Fruit fly (Drosophila melanogaster): ENCODE measurements around the gene PIG-T.
A peak's percentile ranks its signal among the peaks of the same experiment; 100 is the strongest.

The PIG-T gene

dm6 chrX:8398177-8399018 is 8.7 kb downstream of the PIG-T start, which contains the start of gene CG10555:
Gene CG10555, plus strand, starts transcription at chrX:8398940.
- TF ChIP-seq CG17801 (GFP tag; optimal IDR thresholded peaks at IDR 0.05; ENCODE audit: partially characterized antibody), result peak; percentile 92

- no peak for TF ChIP-seq CG17801 (GFP tag; optimal IDR thresholded peaks at IDR 0.05; ENCODE audit: partially characterized antibody)
These were observed 10.5 kb downstream of the PIG-T start for dm6 chrX:8396611-8397010.

DNA sequence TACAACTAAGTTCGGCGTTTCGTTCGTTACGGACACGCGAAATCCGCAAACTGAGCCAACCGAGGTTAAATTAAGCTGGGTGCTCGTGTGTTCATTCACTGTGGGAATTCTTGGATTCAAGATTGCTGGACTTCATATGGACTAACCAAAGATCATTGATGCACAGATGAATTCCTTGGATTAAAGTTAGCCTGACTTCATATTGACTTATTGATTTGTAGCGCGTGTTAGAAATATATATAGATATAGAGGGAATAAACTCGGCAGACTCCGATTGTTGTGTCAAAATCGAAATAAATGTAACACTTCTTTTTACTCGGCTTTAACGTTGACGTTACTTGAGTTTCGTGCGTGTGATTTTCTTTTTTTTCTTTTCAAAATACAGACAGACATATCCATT is 21.6 kb downstream of the PIG-T start, which contains the start of gene CG1387:
Gene CG1387, plus strand, starts transcription at position 301 of the 400 bp plus-strand sequence.
- TF ChIP-seq CG17801 (GFP tag; optimal IDR thresholded peaks at IDR 0.05; ENCODE audit: partially characterized antibody), result no peak

dm6 chrX:8371729-8372128 is 35.3 kb downstream of the PIG-T start:
- TF ChIP-seq CG17801 (GFP tag; optimal IDR thresholded peaks at IDR 0.05; ENCODE audit: partially characterized antibody), result no peak

DNA sequence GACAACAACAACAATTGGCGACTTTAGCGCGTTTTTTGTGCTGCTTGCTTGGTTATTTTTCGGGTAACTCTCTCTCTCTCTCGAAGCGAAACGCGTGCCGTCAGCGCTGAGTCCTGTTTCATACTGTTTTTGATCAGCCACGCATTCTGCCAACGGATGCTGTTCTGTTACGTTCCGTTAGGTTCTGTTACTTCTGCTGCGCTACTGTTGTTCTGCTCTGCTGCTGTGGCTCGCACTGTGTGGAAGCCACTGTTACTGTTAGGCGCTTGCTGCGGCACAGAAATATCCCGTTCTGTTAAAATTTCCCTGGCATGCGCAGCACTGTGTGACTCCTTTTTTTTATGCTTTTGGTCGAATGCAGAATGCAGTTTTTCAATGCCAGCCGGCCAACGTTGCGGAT is 40.0 kb downstream of the PIG-T start, which contains the start of gene nAChRalpha3:
Gene nAChRalpha3, minus strand, starts transcription at position 101 of the 400 bp plus-strand sequence.
- TF ChIP-seq CG17801 (GFP tag; optimal IDR thresholded peaks at IDR 0.05; ENCODE audit: partially characterized antibody), result no peak

- no peak for TF ChIP-seq CG17801 (GFP tag; optimal IDR thresholded peaks at IDR 0.05; ENCODE audit: partially characterized antibody)
These were observed 40.7 kb downstream of the PIG-T start for dm6 chrX:8366329-8366728.
